Worm (Caenorhabditis elegans) whole organism, early embryonic: ENCODE measurements around the gene srsx-30.

Source experiments
- B0310.2 ChIP-seq: sonication (generic microtip); optimal IDR thresholded peaks from 2 replicates; lab custom pipeline; 2016; ENCODE audit warnings: mild to moderate bottlenecking, missing genetic modification characterization, missing compliant biosample characterization
- F13C5.2 ChIP-seq: sonication (generic microtip); optimal IDR thresholded peaks from 2 replicates; lab custom pipeline; 2017; ENCODE audit warnings: mild to moderate bottlenecking, missing genetic modification characterization, inconsistent platforms, missing compliant biosample characterization
- aly-1 ChIP-seq: sonication (generic microtip); optimal IDR thresholded peaks from 2 replicates; lab custom pipeline; 2016; ENCODE audit warnings: missing genetic modification characterization, missing compliant biosample characterization
- ama-1 ChIP-seq: fragments of 150-350 bp; optimal IDR thresholded peaks from 2 replicates; lab custom pipeline; 2014
- ceh-13 ChIP-seq: fragments of 200-800 bp; sonication (Bioruptor generic); optimal IDR thresholded peaks from 2 replicates; lab custom pipeline; 2018; ENCODE audit warnings: mild to moderate bottlenecking, missing genetic modification characterization, missing compliant biosample characterization
- ceh-36 ChIP-seq: sonication (generic microtip); optimal IDR thresholded peaks from 2 replicates; lab custom pipeline; 2016; ENCODE audit warnings: missing genetic modification characterization, inconsistent platforms, missing compliant biosample characterization
- ets-7 ChIP-seq: sonication (generic microtip); optimal IDR thresholded peaks from 2 replicates; lab custom pipeline; 2016; ENCODE audit warnings: missing genotype, missing genetic modification characterization, missing compliant biosample characterization
- flt-1 ChIP-seq: fragments of 200-800 bp; sonication (Bioruptor generic); IDR thresholded peaks from 2 replicates; pipeline ENCODE4 v1.3.6; 2022; ENCODE audit warnings: missing genetic modification characterization, missing compliant biosample characterization
- hmbx-1 ChIP-seq: sonication (generic microtip); optimal IDR thresholded peaks from 2 replicates; lab custom pipeline; 2016; ENCODE audit warnings: mild to moderate bottlenecking, missing genetic modification characterization, missing compliant biosample characterization
- hmg-4 ChIP-seq: fragments of 200-800 bp; sonication (Bioruptor generic); optimal IDR thresholded peaks from 2 replicates; lab custom pipeline; 2018; ENCODE audit warnings: mild to moderate bottlenecking, missing genetic modification characterization, missing compliant biosample characterization
- hnd-1 ChIP-seq: sonication (generic microtip); optimal IDR thresholded peaks from 2 replicates; lab custom pipeline; 2016; ENCODE audit warnings: missing genetic modification characterization, missing compliant biosample characterization
- pes-1 ChIP-seq: fragments of 200-800 bp; sonication (Bioruptor generic); IDR thresholded peaks from 2 replicates; pipeline ENCODE4 v1.3.6; 2022; ENCODE audit warnings: missing genetic modification reagents, missing genetic modification characterization, missing compliant biosample characterization
- scrt-1 ChIP-seq: fragments of 200-800 bp; sonication (Bioruptor generic); IDR thresholded peaks from 2 replicates; pipeline ENCODE4 v1.3.6; 2022; ENCODE audit warnings: missing genetic modification characterization, missing compliant biosample characterization
- sea-1 ChIP-seq: fragments of 200-800 bp; sonication (Bioruptor generic); conservative IDR thresholded peaks from 2 replicates; pipeline ENCODE4 v1.3.6; 2022; ENCODE audit warnings: missing genetic modification characterization, missing compliant biosample characterization
- tbx-11 ChIP-seq: fragments of 200-800 bp; sonication (Bioruptor generic); IDR thresholded peaks from 2 replicates; pipeline ENCODE4 v1.3.6; 2022; ENCODE audit warnings: missing genetic modification characterization, missing compliant biosample characterization
- tbx-37 ChIP-seq: fragments of 200-800 bp; sonication (Bioruptor generic); conservative IDR thresholded peaks from 2 replicates; pipeline ENCODE4 v1.3.6; 2022; ENCODE audit warnings: missing genetic modification reagents, missing genetic modification characterization, missing compliant biosample characterization
- tra-4 ChIP-seq: sonication (generic microtip); optimal IDR thresholded peaks from 2 replicates; lab custom pipeline; 2017; ENCODE audit warnings: missing genetic modification characterization, missing compliant biosample characterization

Gene srsx-30

DNA sequence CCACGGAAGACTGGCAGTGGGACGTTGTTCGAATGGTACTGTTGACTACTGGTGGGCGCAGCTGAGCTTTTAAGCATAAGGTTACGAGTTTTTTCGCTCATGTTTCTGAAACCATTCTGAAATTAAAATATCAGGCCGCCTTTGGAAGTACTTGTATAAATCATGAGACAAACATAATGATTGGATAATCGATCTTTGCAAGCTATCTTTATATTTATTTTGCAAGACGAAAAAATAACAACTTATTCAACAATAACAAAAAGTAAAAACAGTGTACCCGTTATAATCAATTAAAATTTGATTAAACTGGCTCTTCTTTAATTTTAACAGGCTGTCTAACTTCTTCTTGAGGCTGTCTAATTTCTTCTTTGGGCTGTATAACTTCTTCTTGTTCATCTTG, 46.9 kb downstream of the srsx-30 start, which contains the start of gene ZK856.16:
TSS of gene ZK856.16 (minus strand) at position 101 of the 400 bp plus-strand sequence.
- TF ChIP-seq ceh-13 = no peak
- no peak for TF ChIP-seq tbx-11
- TF ChIP-seq hnd-1 (tag; lab: Kevin White, UChicago) = no peak
- no peak for TF ChIP-seq ceh-36 (tag; lab: Kevin White, UChicago)
- no peak for TF ChIP-seq B0310.2
- no peak for TF ChIP-seq scrt-1 (GFP tag; lab: Robert Waterston, UW)
- no peak for TF ChIP-seq aly-1 (tag; lab: Kevin White, UChicago)
- no peak for TF ChIP-seq ama-1 (lab: Kevin White, UChicago)
- TF ChIP-seq flt-1 (GFP tag; lab: Robert Waterston, UW) = no peak
- TF ChIP-seq ets-7 (tag; lab: Kevin White, UChicago) = no peak
- no peak for TF ChIP-seq pes-1
- no peak for TF ChIP-seq sea-1 (GFP tag; lab: Robert Waterston, UW)
- TF ChIP-seq tbx-37 (GFP tag; lab: Robert Waterston, UW) = no peak
- TF ChIP-seq hmg-4 = no peak
- TF ChIP-seq tra-4 (tag; lab: Kevin White, UChicago) = no peak
- no peak for TF ChIP-seq F13C5.2 (tag; lab: Kevin White, UChicago)

DNA sequence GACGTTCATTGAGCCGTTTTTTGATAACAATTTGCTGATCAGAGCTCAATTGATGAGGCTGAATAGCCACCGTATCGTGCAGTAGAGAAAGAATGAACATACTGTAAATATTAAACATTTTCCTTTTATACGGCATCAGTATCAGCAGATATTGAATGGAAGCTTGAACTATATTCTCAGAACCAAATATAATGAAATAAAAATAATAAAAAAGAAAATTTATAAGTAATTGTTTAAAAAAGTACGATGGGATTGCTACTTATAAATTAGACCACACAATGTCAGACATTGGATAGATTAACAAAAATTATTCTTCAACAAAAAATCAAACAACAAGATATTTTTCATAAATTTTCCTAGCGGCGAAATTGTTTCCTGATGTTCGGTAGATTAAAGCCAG, 47.9 kb downstream of the srsx-30 start, which contains the start of gene rpc-25:
TSS of gene rpc-25 (minus strand) at position 101 of the 400 bp plus-strand sequence.
- TF ChIP-seq sea-1 (GFP tag; lab: Robert Waterston, UW) = no peak
- TF ChIP-seq ama-1 (lab: Kevin White, UChicago) = no peak
- no peak for TF ChIP-seq ceh-36 (tag; lab: Kevin White, UChicago)
- TF ChIP-seq tra-4 (tag; lab: Kevin White, UChicago) = no peak
- no peak for TF ChIP-seq B0310.2

DNA sequence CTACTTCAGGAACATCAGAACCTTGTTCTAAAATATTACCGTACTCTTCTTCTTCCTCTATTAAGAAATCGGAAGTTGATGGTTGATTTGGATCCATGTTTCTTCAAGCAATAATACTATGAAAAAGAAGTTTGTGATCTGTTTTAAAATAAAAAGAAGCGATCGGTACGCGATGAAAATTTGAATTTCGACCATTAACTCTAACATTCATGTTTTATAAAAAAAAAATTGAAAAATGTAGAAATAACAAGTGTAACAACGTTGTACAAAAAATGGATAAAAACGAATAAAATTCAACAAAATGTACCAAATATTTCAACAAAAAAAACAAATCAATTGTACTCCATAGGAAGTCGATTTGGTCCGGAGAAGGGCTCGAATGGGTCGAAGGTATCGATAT, 51.6 kb downstream of the srsx-30 start, which contains the start of gene tftc-3:
TSS of gene tftc-3 (minus strand) at position 101 of the 400 bp plus-strand sequence.
- TF ChIP-seq hmbx-1 (no peak), tra-4 (tag; lab: Kevin White, UChicago) (no peak), ceh-36 (tag; lab: Kevin White, UChicago) (no peak), sea-1 (GFP tag; lab: Robert Waterston, UW) (no peak), tbx-37 (GFP tag; lab: Robert Waterston, UW) (no peak), pes-1 (no peak), aly-1 (tag; lab: Kevin White, UChicago) (no peak), B0310.2 (no peak), F13C5.2 (tag; lab: Kevin White, UChicago) (no peak), hnd-1 (tag; lab: Kevin White, UChicago) (no peak), flt-1 (GFP tag; lab: Robert Waterston, UW) (no peak), ceh-13 (no peak), hmg-4 (no peak), ama-1 (lab: Kevin White, UChicago) (no peak), ets-7 (tag; lab: Kevin White, UChicago) (no peak), scrt-1 (GFP tag; lab: Robert Waterston, UW) (no peak), tbx-11 (no peak)
